Worm (Caenorhabditis elegans) whole organism, L1 larva: Measurements from ENCODE around the gene ZK154.6.
A peak's percentile ranks its signal among the peaks of the same experiment; 100 is the strongest.

ENCODE experiments used
- C16A3.4 ChIP-seq: fragments of 150-350 bp; optimal IDR thresholded peaks from 2 replicates; lab custom pipeline; 2014; ENCODE audit warnings: missing biosample characterization, missing genetic modification characterization
- C34B4.2 ChIP-seq: sonication (generic microtip); optimal IDR thresholded peaks from 2 replicates; lab custom pipeline; 2017; ENCODE audit warnings: mild to moderate bottlenecking, missing genetic modification characterization, missing compliant biosample characterization
- alr-1 ChIP-seq: fragments of 200-800 bp; sonication (Bioruptor generic); optimal IDR thresholded peaks from 2 replicates; lab custom pipeline; 2018; ENCODE audit warnings: borderline replicate concordance, mild to moderate bottlenecking, missing genetic modification characterization, missing compliant biosample characterization
- aly-2 ChIP-seq: fragments of 150-350 bp; optimal IDR thresholded peaks from 2 replicates; lab custom pipeline; 2014; ENCODE audit warnings: missing biosample characterization, missing genetic modification characterization
- ama-1 ChIP-seq: fragments of 150-350 bp; optimal IDR thresholded peaks from 2 replicates; lab custom pipeline; 2014
- blmp-1 ChIP-seq: fragments of 150-350 bp; optimal IDR thresholded peaks from 2 replicates; lab custom pipeline; 2014; ENCODE audit warnings: missing biosample characterization, missing genetic modification characterization
- ceh-8 ChIP-seq: fragments of 200-800 bp; sonication (Bioruptor generic); optimal IDR thresholded peaks from 2 replicates; lab custom pipeline; 2018; ENCODE audit warnings: mild to moderate bottlenecking, missing genetic modification characterization, moderate library complexity, missing compliant biosample characterization
- ceh-82 ChIP-seq, 3 experiments: fragments of 150-350 bp in 1 of 3; sonication (generic microtip) in 2 of 3; optimal IDR thresholded peaks; 2 replicates each; lab custom pipeline; 2014 to 2017; ENCODE audit warnings: missing biosample characterization in 3 of 3, missing genetic modification characterization in 3 of 3
- ceh-90 ChIP-seq: sonication (generic microtip); optimal IDR thresholded peaks from 2 replicates; lab custom pipeline; 2016; ENCODE audit warnings: missing genetic modification characterization, missing compliant biosample characterization
- ces-1 ChIP-seq: fragments of 150-350 bp; optimal IDR thresholded peaks from 2 replicates; lab custom pipeline; 2014; ENCODE audit warnings: missing biosample characterization, missing genetic modification reagents, missing genetic modification characterization
- efl-1 ChIP-seq, 4 experiments: fragments of 150-350 bp; optimal IDR thresholded peaks in 3 of 4; peaks in 1 of 4; 1 replicate in 1 of 4; 2 replicates in 3 of 4; lab custom pipeline; 2014; ENCODE audit warnings: missing biosample characterization in 2 of 4, missing genetic modification characterization in 2 of 4, missing genetic modification reagents in 2 of 4
- egl-27 ChIP-seq, 2 experiments: fragments of 150-350 bp in 1 of 2; sonication (generic microtip); optimal IDR thresholded peaks; 3 replicates each; lab custom pipeline; 2017 to 2018; ENCODE audit warnings: missing biosample characterization in 2 of 2, missing genetic modification characterization in 2 of 2, missing genetic modification reagents in 2 of 2
- fkh-10 ChIP-seq: sonication (generic microtip); optimal IDR thresholded peaks from 2 replicates; lab custom pipeline; 2017; ENCODE audit warnings: missing biosample characterization, missing genetic modification reagents, missing genetic modification characterization
- fkh-4 ChIP-seq: sonication (generic microtip); optimal IDR thresholded peaks from 2 replicates; lab custom pipeline; 2016; ENCODE audit warnings: missing compliant biosample characterization, missing genetic modification characterization, borderline replicate concordance
- fos-1 ChIP-seq: fragments of 150-350 bp; optimal IDR thresholded peaks from 2 replicates; lab custom pipeline; 2014; ENCODE audit warnings: missing biosample characterization, missing genetic modification characterization
- grh-1 ChIP-seq: fragments of 200-800 bp; sonication (Bioruptor generic); IDR thresholded peaks from 2 replicates; pipeline ENCODE4 v1.3.6; 2022; ENCODE audit warnings: missing genetic modification reagents, missing genetic modification characterization, missing compliant biosample characterization
- hlh-4 ChIP-seq: sonication (generic microtip); optimal IDR thresholded peaks from 2 replicates; lab custom pipeline; 2016; ENCODE audit warnings: mild to moderate bottlenecking, missing genetic modification characterization, missing compliant biosample characterization
- hpl-2 ChIP-seq: fragments of 150-350 bp; optimal IDR thresholded peaks from 2 replicates; lab custom pipeline; 2014; ENCODE audit warnings: missing biosample characterization, missing genetic modification reagents, missing genetic modification characterization
- irx-1 ChIP-seq: sonication (generic microtip); optimal IDR thresholded peaks from 2 replicates; lab custom pipeline; 2016; ENCODE audit warnings: missing genetic modification characterization, missing compliant biosample characterization
- isw-1 ChIP-seq: fragments of 200-800 bp; sonication (Bioruptor generic); IDR thresholded peaks from 2 replicates; pipeline ENCODE4 v1.3.6; 2022; ENCODE audit warnings: missing genetic modification characterization, missing compliant biosample characterization
- jun-1 ChIP-seq: fragments of 150-350 bp; optimal IDR thresholded peaks from 2 replicates; lab custom pipeline; 2014; ENCODE audit warnings: missing biosample characterization, missing genetic modification reagents, missing genetic modification characterization
- lin-14 ChIP-seq: fragments of 200-800 bp; sonication (Bioruptor generic); optimal IDR thresholded peaks from 2 replicates; lab custom pipeline; 2018; ENCODE audit warnings: mild to moderate bottlenecking, missing genetic modification characterization, moderate library complexity, missing compliant biosample characterization
- lin-39 ChIP-seq: fragments of 150-350 bp; optimal IDR thresholded peaks from 2 replicates; lab custom pipeline; 2014; ENCODE audit warnings: missing biosample characterization, missing genetic modification reagents, missing genetic modification characterization
- lir-3 ChIP-seq: sonication (generic microtip); optimal IDR thresholded peaks from 2 replicates; lab custom pipeline; 2016; ENCODE audit warnings: mild to moderate bottlenecking, missing genetic modification characterization, moderate library complexity, missing compliant biosample characterization; ENCODE audit not compliant: poor library complexity
- lsy-2 ChIP-seq, 2 experiments: fragments of 150-350 bp; optimal IDR thresholded peaks; 2 replicates each; lab custom pipeline; 2014; ENCODE audit warnings: missing biosample characterization in 2 of 2, missing genetic modification characterization in 2 of 2
- mdl-1 ChIP-seq, 2 experiments: fragments of 150-350 bp; optimal IDR thresholded peaks; 2 replicates each; lab custom pipeline; 2014 to 2017; ENCODE audit warnings: missing biosample characterization in 2 of 2, missing genetic modification characterization in 2 of 2, inconsistent platforms in 1 of 2
- mef-2 ChIP-seq: fragments of 150-350 bp; optimal IDR thresholded peaks from 2 replicates; lab custom pipeline; 2014; ENCODE audit warnings: missing biosample characterization, missing genetic modification characterization
- mep-1 ChIP-seq: fragments of 150-350 bp; optimal IDR thresholded peaks from 2 replicates; lab custom pipeline; 2014; ENCODE audit warnings: missing biosample characterization, missing genetic modification characterization
- nhr-19 ChIP-seq: fragments of 200-800 bp; sonication (Bioruptor generic); conservative IDR thresholded peaks from 2 replicates; pipeline ENCODE4 v1.3.6; 2022; ENCODE audit warnings: missing genetic modification characterization, missing compliant biosample characterization
- nhr-20 ChIP-seq: sonication (generic microtip); optimal IDR thresholded peaks from 2 replicates; lab custom pipeline; 2016; ENCODE audit warnings: mild to moderate bottlenecking, missing genetic modification characterization, missing compliant biosample characterization
- nhr-76 ChIP-seq: sonication (generic microtip); optimal IDR thresholded peaks from 2 replicates; lab custom pipeline; 2017; ENCODE audit warnings: missing biosample characterization, missing genetic modification characterization
- nhr-77 ChIP-seq: fragments of 150-350 bp; optimal IDR thresholded peaks from 2 replicates; lab custom pipeline; 2014; ENCODE audit warnings: missing biosample characterization, missing genetic modification characterization
- nhr-84 ChIP-seq: sonication (generic microtip); optimal IDR thresholded peaks from 2 replicates; lab custom pipeline; 2017; ENCODE audit warnings: missing biosample characterization, missing genetic modification characterization
- nhr-85 ChIP-seq: sonication (generic microtip); peaks from one replicate; lab custom pipeline; 2016; ENCODE audit warnings: missing genetic modification characterization, inconsistent platforms, missing compliant biosample characterization
- nhr-90 ChIP-seq: sonication (generic microtip); optimal IDR thresholded peaks from 2 replicates; lab custom pipeline; 2016; ENCODE audit warnings: mild to moderate bottlenecking, missing genetic modification characterization, missing compliant biosample characterization; ENCODE audit not compliant: poor library complexity
- pag-3 ChIP-seq: sonication (generic microtip); optimal IDR thresholded peaks from 2 replicates; lab custom pipeline; 2017; ENCODE audit warnings: missing genetic modification characterization, mild to moderate bottlenecking, missing compliant biosample characterization, antibody characterized with exemption, borderline replicate concordance; ENCODE audit not compliant: insufficient read depth
- pqm-1 ChIP-seq: sonication (generic microtip); optimal IDR thresholded peaks from 3 replicates; lab custom pipeline; 2017; ENCODE audit warnings: missing biosample characterization, missing genetic modification characterization
- snu-23 ChIP-seq: sonication (generic microtip); optimal IDR thresholded peaks from 2 replicates; lab custom pipeline; 2016; ENCODE audit warnings: missing genetic modification characterization, missing compliant biosample characterization
- sptf-1 ChIP-seq: fragments of 150-350 bp; optimal IDR thresholded peaks from 2 replicates; lab custom pipeline; 2014; ENCODE audit warnings: missing biosample characterization, missing genetic modification characterization
- swsn-7 ChIP-seq: sonication (generic microtip); optimal IDR thresholded peaks from 2 replicates; lab custom pipeline; 2016; ENCODE audit warnings: missing genetic modification characterization, missing compliant biosample characterization
- tlp-1 ChIP-seq: fragments of 150-350 bp; optimal IDR thresholded peaks from 2 replicates; lab custom pipeline; 2014; ENCODE audit warnings: missing biosample characterization, missing genetic modification characterization
- unc-130 ChIP-seq: fragments of 150-350 bp; optimal IDR thresholded peaks from 2 replicates; lab custom pipeline; 2017; ENCODE audit warnings: missing biosample characterization, missing genetic modification characterization, inconsistent platforms
- vab-15 ChIP-seq: sonication (generic microtip); optimal IDR thresholded peaks from 2 replicates; lab custom pipeline; 2017; ENCODE audit warnings: missing genotype, mild to moderate bottlenecking, missing genetic modification characterization, missing compliant biosample characterization
- zag-1 ChIP-seq: fragments of 150-350 bp; optimal IDR thresholded peaks from 2 replicates; lab custom pipeline; 2014; ENCODE audit warnings: missing biosample characterization, missing genetic modification characterization
- zip-4 ChIP-seq: fragments of 200-800 bp; sonication (Bioruptor generic); optimal IDR thresholded peaks from 2 replicates; lab custom pipeline; 2018; ENCODE audit warnings: mild to moderate bottlenecking, missing genetic modification characterization, moderate library complexity, missing compliant biosample characterization
- ztf-4 ChIP-seq: fragments of 150-350 bp; optimal IDR thresholded peaks from 2 replicates; lab custom pipeline; 2014; ENCODE audit warnings: missing biosample characterization, missing genetic modification characterization

The ZK154.6 gene

ce11 chrX:7827989-7828388 is 34.6 kb upstream of the ZK154.6 start:
- no peak for TF ChIP-seq tlp-1 (tag; lab: Kevin White, UChicago)
- no peak for TF ChIP-seq mep-1 (tag; lab: Kevin White, UChicago)
- TF ChIP-seq lin-39 (tag; lab: Kevin White, UChicago) = no peak
- no peak for TF ChIP-seq ceh-82 (tag; optimal IDR thresholded peaks at IDR 0.05; lab: Kevin White, UChicago)
- TF ChIP-seq ces-1 = no peak
- no peak for TF ChIP-seq sptf-1 (tag; lab: Kevin White, UChicago)
- TF ChIP-seq fkh-10 = no peak
- TF ChIP-seq swsn-7 (tag; lab: Kevin White, UChicago) = no peak
- TF ChIP-seq ceh-90 = no peak
- no peak for TF ChIP-seq alr-1 (tag; lab: Kevin White, UChicago)

- TF ChIP-seq ceh-8 (no peak), C16A3.4 (tag; lab: Kevin White, UChicago) (no peak), fkh-4 (tag; lab: Kevin White, UChicago) (no peak), zag-1 (tag; lab: Kevin White, UChicago) (no peak), blmp-1 (tag; lab: Kevin White, UChicago) (peak; percentile 48), pqm-1 (no peak), mep-1 (tag; lab: Kevin White, UChicago) (peak; percentile 41), grh-1 (GFP tag; lab: Robert Waterston, UW) (no peak), lin-14 (GFP tag; lab: Kevin White, UChicago) (peak; percentile 60), zip-4 (GFP tag; lab: Kevin White, UChicago) (no peak), nhr-77 (tag; lab: Kevin White, UChicago) (no peak), nhr-19 (GFP tag; lab: Robert Waterston, UW) (no peak), nhr-90 (no peak), efl-1 (optimal IDR thresholded peaks at IDR 0.05; lab: Kevin White, UChicago) (no peak), efl-1 (GFP tag; optimal IDR thresholded peaks at IDR 0.05 in 1 of 2; lab: Kevin White, UChicago) (peak in 1 of 2 experiments; percentile 76), C34B4.2 (no peak), jun-1 (tag; lab: Kevin White, UChicago) (no peak), nhr-85 (peak; percentile 63), mef-2 (tag; lab: Kevin White, UChicago) (no peak), egl-27 (tag; optimal IDR thresholded peaks at IDR 0.05; lab: Kevin White, UChicago) (no peak)
Observed at ce11 chrX:7826590-7827260, 33.4 kb upstream of the ZK154.6 start.

ce11 chrX:7825707-7826106 is 32.3 kb upstream of the ZK154.6 start:
- no peak for TF ChIP-seq ztf-4
- no peak for TF ChIP-seq fkh-4 (tag; lab: Kevin White, UChicago)
- TF ChIP-seq sptf-1 (tag; lab: Kevin White, UChicago) = no peak
- no peak for TF ChIP-seq lin-39 (tag; lab: Kevin White, UChicago)
- TF ChIP-seq mdl-1 (tag; optimal IDR thresholded peaks at IDR 0.05; lab: Kevin White, UChicago) = peak in 1 of 2 experiments; percentile 46
- TF ChIP-seq nhr-84 (tag; lab: Kevin White, UChicago) = no peak
- peak; percentile 29 for TF ChIP-seq unc-130 (tag; lab: Kevin White, UChicago)
- TF ChIP-seq efl-1 (optimal IDR thresholded peaks at IDR 0.05; lab: Kevin White, UChicago) = peak in 1 of 2 experiments; percentile 40
- peak in 1 of 2 experiments; percentile 90 for TF ChIP-seq efl-1 (GFP tag; optimal IDR thresholded peaks at IDR 0.05 in 1 of 2; lab: Kevin White, UChicago)
- no peak for TF ChIP-seq fkh-10
- TF ChIP-seq nhr-76 (tag; lab: Kevin White, UChicago) = peak; percentile 5
- peak in 1 of 2 experiments; percentile 19 for TF ChIP-seq egl-27 (tag; optimal IDR thresholded peaks at IDR 0.05; lab: Kevin White, UChicago)
- TF ChIP-seq aly-2 = peak; percentile 93
- no peak for TF ChIP-seq vab-15 (tag; lab: Kevin White, UChicago)
- TF ChIP-seq lir-3 (tag; lab: Kevin White, UChicago) = peak; percentile 11
- no peak for TF ChIP-seq irx-1 (tag; lab: Kevin White, UChicago)
- peak; percentile 40 to 72 for TF ChIP-seq lsy-2 (tag; optimal IDR thresholded peaks at IDR 0.05; lab: Kevin White, UChicago)
- no peak for TF ChIP-seq grh-1 (GFP tag; lab: Robert Waterston, UW)
- peak; percentile 63 for TF ChIP-seq snu-23
- no peak for TF ChIP-seq isw-1
- peak; percentile 65 for TF ChIP-seq nhr-20 (tag; lab: Kevin White, UChicago)
- no peak for TF ChIP-seq mef-2 (tag; lab: Kevin White, UChicago)
- TF ChIP-seq pag-3 (tag; lab: Kevin White, UChicago) = no peak
- peak; percentile 7 for TF ChIP-seq fos-1 (tag; lab: Kevin White, UChicago)
- TF ChIP-seq lin-14 (GFP tag; lab: Kevin White, UChicago) = peak; percentile 87
- peak; percentile 91 for TF ChIP-seq nhr-85
- TF ChIP-seq swsn-7 (tag; lab: Kevin White, UChicago) = peak; percentile 14
- no peak for TF ChIP-seq hlh-4 (tag; lab: Kevin White, UChicago)
- TF ChIP-seq ama-1 (lab: Kevin White, UChicago) = peak; percentile 70
- peak; percentile 26 for TF ChIP-seq hpl-2 (GFP tag; lab: Kevin White, UChicago)
- peak; percentile 53 for TF ChIP-seq blmp-1 (tag; lab: Kevin White, UChicago)
- no peak for TF ChIP-seq C34B4.2
